Worm (Caenorhabditis elegans) whole organism, young adult: ENCODE results near the gene R13H7.2.

Source experiments
- B0035.1 ChIP-seq: sonication (generic microtip); optimal IDR thresholded peaks from 2 replicates; lab custom pipeline; 2016; ENCODE audit warnings: missing genetic modification characterization, mild to moderate bottlenecking, missing compliant biosample characterization, missing genotype, missing genetic modification reagents
- C06A6.2 ChIP-seq: fragments of 200-800 bp; sonication (Bioruptor generic); conservative IDR thresholded peaks from 2 replicates; pipeline ENCODE4 v1.3.6; 2022; ENCODE audit warnings: missing genetic modification characterization, missing compliant biosample characterization
- F22D6.2 ChIP-seq: sonication (generic microtip); optimal IDR thresholded peaks from 2 replicates; lab custom pipeline; 2016; ENCODE audit warnings: mild to moderate bottlenecking, missing genetic modification characterization, missing compliant biosample characterization
- F23B12.7 ChIP-seq: sonication (generic microtip); optimal IDR thresholded peaks from 2 replicates; lab custom pipeline; 2017; ENCODE audit warnings: missing genetic modification characterization, mild to moderate bottlenecking, missing compliant biosample characterization, antibody characterized with exemption, moderate library complexity; ENCODE audit not compliant: insufficient read depth
- F39B2.1 ChIP-seq: fragments of 200-800 bp; sonication (Bioruptor generic); IDR thresholded peaks from 2 replicates; pipeline ENCODE4 v1.3.6; 2022; ENCODE audit warnings: missing genetic modification reagents, missing genetic modification characterization, missing compliant biosample characterization
- F49E8.2 ChIP-seq: sonication (generic microtip); optimal IDR thresholded peaks from 3 replicates; lab custom pipeline; 2017; ENCODE audit warnings: missing genetic modification characterization, mild to moderate bottlenecking, missing compliant biosample characterization, antibody characterized with exemption, moderate library complexity; ENCODE audit not compliant: insufficient read depth
- F57A8.1 ChIP-seq: fragments of 200-800 bp; sonication (Bioruptor generic); optimal IDR thresholded peaks from 2 replicates; lab custom pipeline; 2018; ENCODE audit warnings: mild to moderate bottlenecking, missing genetic modification characterization, moderate library complexity, missing compliant biosample characterization
- T07F8.4 ChIP-seq: sonication (generic microtip); optimal IDR thresholded peaks from 2 replicates; lab custom pipeline; 2016; ENCODE audit warnings: mild to moderate bottlenecking, missing genetic modification characterization, moderate library complexity, missing compliant biosample characterization
- Y53F4B.3 ChIP-seq: fragments of 200-800 bp; sonication (Bioruptor generic); IDR thresholded peaks from 2 replicates; pipeline ENCODE4 v1.3.6; 2022; ENCODE audit warnings: missing genetic modification reagents, missing genetic modification characterization, missing compliant biosample characterization
- athp-1 ChIP-seq: sonication (generic microtip); optimal IDR thresholded peaks from 2 replicates; lab custom pipeline; 2017; ENCODE audit warnings: mild to moderate bottlenecking, missing genetic modification characterization, missing compliant biosample characterization
- attf-3 ChIP-seq: fragments of 200-800 bp; sonication (Bioruptor generic); conservative IDR thresholded peaks from 2 replicates; pipeline ENCODE4 v1.3.6; 2022; ENCODE audit warnings: missing genetic modification reagents, missing genetic modification characterization, missing compliant biosample characterization
- bed-2 ChIP-seq: fragments of 200-800 bp; sonication (Bioruptor generic); IDR thresholded peaks from 2 replicates; pipeline ENCODE4 v1.3.6; 2022; ENCODE audit warnings: missing genetic modification reagents, missing genetic modification characterization, missing compliant biosample characterization
- ccch-3 ChIP-seq: fragments of 200-800 bp; sonication (Bioruptor generic); optimal IDR thresholded peaks from 2 replicates; lab custom pipeline; 2018; ENCODE audit warnings: mild to moderate bottlenecking, missing genetic modification characterization, missing compliant biosample characterization
- cebp-2 ChIP-seq: fragments of 200-800 bp; sonication (Bioruptor generic); IDR thresholded peaks from 2 replicates; pipeline ENCODE4 v1.3.6; 2022; ENCODE audit warnings: missing genetic modification characterization, missing compliant biosample characterization
- chd-7 ChIP-seq: sonication (generic microtip); optimal IDR thresholded peaks from 2 replicates; lab custom pipeline; 2016; ENCODE audit warnings: mild to moderate bottlenecking, missing genetic modification characterization, moderate library complexity, missing compliant biosample characterization
- die-1 ChIP-seq: sonication (generic microtip); optimal IDR thresholded peaks from 2 replicates; lab custom pipeline; 2016; ENCODE audit warnings: missing genotype, mild to moderate bottlenecking, missing genetic modification characterization, missing compliant biosample characterization
- ekl-4 ChIP-seq: fragments of 200-800 bp; sonication (Bioruptor generic); IDR thresholded peaks from 2 replicates; pipeline ENCODE4 v1.3.6; 2022; ENCODE audit warnings: missing genetic modification reagents, missing genetic modification characterization, missing compliant biosample characterization
- ets-4 ChIP-seq: fragments of 200-800 bp; sonication (Bioruptor generic); optimal IDR thresholded peaks from 2 replicates; lab custom pipeline; 2018; ENCODE audit warnings: mild to moderate bottlenecking, missing genetic modification characterization, missing compliant biosample characterization
- fkh-3 ChIP-seq: sonication (generic microtip); optimal IDR thresholded peaks from 2 replicates; lab custom pipeline; 2016; ENCODE audit warnings: mild to moderate bottlenecking, missing genetic modification characterization, missing compliant biosample characterization
- gei-17 ChIP-seq: fragments of 200-800 bp; sonication (Bioruptor generic); optimal IDR thresholded peaks from 2 replicates; lab custom pipeline; 2018; ENCODE audit warnings: mild to moderate bottlenecking, missing genetic modification characterization, missing compliant biosample characterization
- let-526 ChIP-seq: fragments of 200-800 bp; sonication (Bioruptor generic); IDR thresholded peaks from 2 replicates; pipeline ENCODE4 v1.3.6; 2022; ENCODE audit warnings: missing genetic modification reagents, missing genetic modification characterization, missing compliant biosample characterization
- lin-40 ChIP-seq: sonication (generic microtip); optimal IDR thresholded peaks from 2 replicates; lab custom pipeline; 2016; ENCODE audit warnings: missing genetic modification characterization, mild to moderate bottlenecking, missing compliant biosample characterization, missing genotype, missing genetic modification reagents
- lsy-27 ChIP-seq: sonication (generic microtip); optimal IDR thresholded peaks from 2 replicates; lab custom pipeline; 2017; ENCODE audit warnings: missing genetic modification characterization, mild to moderate bottlenecking, missing compliant biosample characterization, antibody characterized with exemption, missing genotype, borderline replicate concordance; ENCODE audit not compliant: insufficient read depth
- madf-3 ChIP-seq: fragments of 200-800 bp; sonication (Bioruptor generic); IDR thresholded peaks from 2 replicates; pipeline ENCODE4 v1.3.6; 2022; ENCODE audit warnings: missing genetic modification reagents, missing genetic modification characterization, missing compliant biosample characterization
- madf-6 ChIP-seq: fragments of 200-800 bp; sonication (Bioruptor generic); IDR thresholded peaks from 2 replicates; pipeline ENCODE4 v1.3.6; 2022; ENCODE audit warnings: missing genetic modification reagents, missing genetic modification characterization, missing compliant biosample characterization
- mes-4 ChIP-seq: sonication (generic microtip); optimal IDR thresholded peaks from 2 replicates; lab custom pipeline; 2016; ENCODE audit warnings: missing genotype, missing genetic modification characterization, missing compliant biosample characterization
- nfyb-1 ChIP-seq: fragments of 200-800 bp; sonication (Bioruptor generic); IDR thresholded peaks from 2 replicates; pipeline ENCODE4 v1.3.6; 2022; ENCODE audit warnings: missing genetic modification reagents, missing genetic modification characterization, missing compliant biosample characterization
- nhr-27 ChIP-seq: fragments of 200-800 bp; sonication (Bioruptor generic); optimal IDR thresholded peaks from 2 replicates; lab custom pipeline; 2018; ENCODE audit warnings: mild to moderate bottlenecking, missing genetic modification characterization, moderate library complexity, missing compliant biosample characterization
- nhr-90 ChIP-seq: sonication (generic microtip); optimal IDR thresholded peaks from 2 replicates; lab custom pipeline; 2016; ENCODE audit warnings: missing genotype, mild to moderate bottlenecking, missing genetic modification characterization, missing compliant biosample characterization
- pbrm-1 ChIP-seq: fragments of 200-800 bp; sonication (Bioruptor generic); IDR thresholded peaks from 2 replicates; pipeline ENCODE4 v1.3.6; 2022; ENCODE audit warnings: missing genetic modification reagents, missing genetic modification characterization, missing compliant biosample characterization
- rec-8 ChIP-seq, 2 experiments: sonication (generic microtip); optimal IDR thresholded peaks; 2 replicates each; lab custom pipeline; 2016; ENCODE audit warnings: mild to moderate bottlenecking in 2 of 2, missing genetic modification characterization in 2 of 2, missing genetic modification reagents in 2 of 2, missing genotype in 2 of 2, missing biosample characterization in 1 of 2, missing compliant biosample characterization in 1 of 2, moderate library complexity in 1 of 2
- snpc-3.4 ChIP-seq: sonication (generic microtip); optimal IDR thresholded peaks from 2 replicates; lab custom pipeline; 2017; ENCODE audit warnings: missing genetic modification characterization, mild to moderate bottlenecking, missing compliant biosample characterization, antibody characterized with exemption, moderate library complexity, missing genotype, missing genetic modification reagents
- snpc-4 ChIP-seq, 5 experiments: fragments of 150-350 bp in 1 of 5; sonication (generic microtip) in 4 of 5; optimal IDR thresholded peaks; 2 replicates each; lab custom pipeline; 2014 to 2018; ENCODE audit warnings: missing genetic modification characterization in 5 of 5, missing biosample characterization in 3 of 5, antibody characterized with exemption in 2 of 5, mild to moderate bottlenecking in 2 of 5, missing compliant biosample characterization in 2 of 5, missing genotype in 2 of 5, moderate library complexity in 2 of 5, missing genetic modification reagents in 1 of 5
- sptf-2 ChIP-seq: fragments of 200-800 bp; sonication (Bioruptor generic); optimal IDR thresholded peaks from 2 replicates; lab custom pipeline; 2018; ENCODE audit warnings: mild to moderate bottlenecking, missing genetic modification characterization, missing compliant biosample characterization
- ztf-18 ChIP-seq: sonication (generic microtip); optimal IDR thresholded peaks from 2 replicates; lab custom pipeline; 2016; ENCODE audit warnings: missing genotype, mild to moderate bottlenecking, missing genetic modification characterization, missing compliant biosample characterization

R13H7.2 gene

DNA sequence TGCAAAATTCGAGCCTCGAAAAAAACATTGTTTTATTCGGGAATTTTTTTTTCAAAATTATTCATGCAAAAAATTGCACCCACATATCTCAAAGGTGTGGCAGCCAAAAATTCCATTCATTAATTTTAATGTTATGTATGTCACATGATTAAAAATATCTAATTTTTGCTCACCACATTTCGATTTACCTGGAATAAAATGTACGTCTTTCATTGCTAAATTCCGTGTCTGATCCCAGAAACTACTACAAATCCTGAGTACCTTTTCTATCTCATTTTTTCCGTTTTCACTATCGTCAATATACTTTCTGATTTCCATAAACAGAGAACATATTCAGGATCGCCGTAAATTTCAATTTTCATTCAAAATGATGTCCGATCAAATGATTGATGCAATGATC, 13.8 kb upstream of the R13H7.2 start, which contains the start of gene srx-19:
srx-19 (plus strand) TSS at position 301 of the 400 bp plus-strand sequence.
- no peak for TF ChIP-seq ztf-18 (tag; lab: Kevin White, UChicago)
- no peak for TF ChIP-seq F22D6.2 (tag; lab: Kevin White, UChicago)
- no peak for TF ChIP-seq pbrm-1 (GFP tag; lab: Robert Waterston, UW)
- no peak for TF ChIP-seq F23B12.7 (tag; lab: Kevin White, UChicago)
- no peak for TF ChIP-seq sptf-2
- no peak for TF ChIP-seq cebp-2 (GFP tag; lab: Robert Waterston, UW)
- no peak for TF ChIP-seq athp-1 (tag; lab: Kevin White, UChicago)
- TF ChIP-seq F49E8.2: no peak
- TF ChIP-seq rec-8 (tag; optimal IDR thresholded peaks at IDR 0.05; lab: Kevin White, UChicago): no peak
- no peak for TF ChIP-seq madf-6 (GFP tag; lab: Robert Waterston, UW)
- no peak for TF ChIP-seq ccch-3 (GFP tag; lab: Kevin White, UChicago)
- no peak for TF ChIP-seq lin-40
- TF ChIP-seq madf-3 (GFP tag; lab: Robert Waterston, UW): no peak

- TF ChIP-seq die-1 (tag; lab: Kevin White, UChicago): no peak
- TF ChIP-seq attf-3 (GFP tag; lab: Robert Waterston, UW): no peak
- TF ChIP-seq Y53F4B.3 (GFP tag; lab: Robert Waterston, UW): no peak
- TF ChIP-seq athp-1 (tag; lab: Kevin White, UChicago): no peak
- TF ChIP-seq nhr-27 (tag; lab: Kevin White, UChicago): no peak
- no peak for TF ChIP-seq let-526
- TF ChIP-seq mes-4 (tag; lab: Kevin White, UChicago): no peak
- no peak for TF ChIP-seq T07F8.4
- no peak for TF ChIP-seq bed-2 (GFP tag; lab: Robert Waterston, UW)
- TF ChIP-seq F39B2.1: no peak
- no peak for TF ChIP-seq fkh-3 (tag; lab: Kevin White, UChicago)
- no peak for TF ChIP-seq nhr-90 (tag; lab: Kevin White, UChicago)
- no peak for TF ChIP-seq F57A8.1 (GFP tag; lab: Kevin White, UChicago)
- no peak for TF ChIP-seq ets-4 (GFP tag; lab: Kevin White, UChicago)
- TF ChIP-seq rec-8 (tag; optimal IDR thresholded peaks at IDR 0.05; lab: Kevin White, UChicago): no peak
- TF ChIP-seq lsy-27 (tag; lab: Kevin White, UChicago): no peak
- no peak for TF ChIP-seq gei-17
- TF ChIP-seq snpc-3.4 (tag; lab: Kevin White, UChicago): no peak
- TF ChIP-seq B0035.1 (tag; lab: Kevin White, UChicago): no peak
- no peak for TF ChIP-seq sptf-2
- TF ChIP-seq, all 124 proteins: peak for 0
These were observed 8.6 kb upstream of the R13H7.2 start, which contains the start of gene srx-20 for ce11 chrIV:6867791-6868190. Gene srx-20 (plus strand): TSS chrIV:6868091.

ce11 chrIV:6852727-6853126, 6.4 kb downstream of the R13H7.2 start:
- TF ChIP-seq snpc-4 (GFP tag; optimal IDR thresholded peaks at IDR 0.05; lab: Kevin White, UChicago): no peak
- TF ChIP-seq snpc-4 (tag; optimal IDR thresholded peaks at IDR 0.05; lab: Kevin White, UChicago): no peak
- TF ChIP-seq ccch-3 (GFP tag; lab: Kevin White, UChicago): no peak
- TF ChIP-seq chd-7 (tag; lab: Kevin White, UChicago): no peak
- TF ChIP-seq ekl-4: no peak
- TF ChIP-seq nfyb-1 (GFP tag; lab: Robert Waterston, UW): no peak
- no peak for TF ChIP-seq C06A6.2 (GFP tag; lab: Robert Waterston, UW)
